Worm (Caenorhabditis elegans) whole organism, L2 larva: ENCODE measurements around the gene T22H9.1.

Experiments used
- blmp-1 ChIP-seq: sonication (generic microtip); optimal IDR thresholded peaks from 2 replicates; lab custom pipeline; 2017; ENCODE audit warnings: missing genetic modification characterization, mild to moderate bottlenecking, missing compliant biosample characterization, antibody characterized with exemption, moderate library complexity; ENCODE audit not compliant: insufficient read depth
- ceh-82 ChIP-seq: fragments of 150-350 bp; optimal IDR thresholded peaks from 2 replicates; lab custom pipeline; 2014; ENCODE audit warnings: missing biosample characterization, missing genetic modification characterization
- elt-3 ChIP-seq: sonication (generic microtip); optimal IDR thresholded peaks from 2 replicates; lab custom pipeline; 2017; ENCODE audit warnings: missing biosample characterization, missing genetic modification characterization
- lin-39 ChIP-seq: fragments of 150-350 bp; optimal IDR thresholded peaks from 2 replicates; lab custom pipeline; 2014; ENCODE audit warnings: missing biosample characterization, missing genetic modification reagents, missing genetic modification characterization
- nhr-23 ChIP-seq: fragments of 150-350 bp; optimal IDR thresholded peaks from 2 replicates; lab custom pipeline; 2014; ENCODE audit warnings: missing biosample characterization, missing genetic modification reagents, missing genetic modification characterization
- nhr-237 ChIP-seq: fragments of 150-350 bp; optimal IDR thresholded peaks from 2 replicates; lab custom pipeline; 2014; ENCODE audit warnings: missing biosample characterization, missing genetic modification characterization
- nhr-25 ChIP-seq: fragments of 150-350 bp; sonication (generic microtip); optimal IDR thresholded peaks from 3 replicates; lab custom pipeline; 2014; ENCODE audit warnings: missing biosample characterization, missing genetic modification characterization
- snpc-4 ChIP-seq: fragments of 150-350 bp; optimal IDR thresholded peaks from 2 replicates; lab custom pipeline; 2014; ENCODE audit warnings: missing biosample characterization, missing genetic modification characterization
- unc-55 ChIP-seq: fragments of 150-350 bp; sonication (generic microtip); optimal IDR thresholded peaks from 3 replicates; lab custom pipeline; 2014; ENCODE audit warnings: missing biosample characterization, missing genetic modification reagents, missing genetic modification characterization

DNA sequence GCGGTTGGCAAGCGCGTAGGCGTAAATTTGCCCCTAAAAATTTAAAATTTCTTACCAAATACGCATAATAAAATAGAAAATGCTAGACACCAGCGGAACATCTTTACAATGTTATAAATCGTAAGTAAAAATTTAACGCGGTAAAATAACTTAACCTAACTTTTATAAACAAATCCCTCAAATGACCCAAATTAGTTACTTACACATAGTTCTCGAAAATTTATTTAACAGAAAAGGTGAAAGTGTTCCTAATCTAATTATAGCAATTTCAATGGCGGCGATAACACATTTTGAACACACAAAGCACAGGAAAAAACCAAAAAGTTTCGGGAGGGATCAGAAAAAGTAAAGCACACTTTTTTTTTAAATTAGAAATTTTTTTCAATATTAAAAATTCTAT, 20.6 kb downstream of the T22H9.1 start, which contains the start of gene mltn-8:
- TF ChIP-seq nhr-23 (tag; lab: Kevin White, UChicago) (no peak), unc-55 (GFP tag; lab: Kevin White, UChicago) (no peak), nhr-25 (tag; lab: Kevin White, UChicago) (no peak), nhr-237 (tag; lab: Kevin White, UChicago) (no peak), elt-3 (tag; lab: Kevin White, UChicago) (no peak), ceh-82 (tag; lab: Kevin White, UChicago) (no peak), snpc-4 (tag; lab: Kevin White, UChicago) (no peak), lin-39 (no peak), blmp-1 (tag; lab: Kevin White, UChicago) (no peak)
